Worm (Caenorhabditis elegans) whole organism, L4 larva: ENCODE results near the gene H12D21.10.

Experiments
- dmd-9 ChIP-seq: fragments of 200-800 bp; sonication (Bioruptor generic); IDR thresholded peaks from 2 replicates; pipeline ENCODE4 v1.3.6; 2022; ENCODE audit warnings: missing genetic modification reagents, missing genetic modification characterization, missing compliant biosample characterization
- jun-1 ChIP-seq: fragments of 150-350 bp; optimal IDR thresholded peaks from 2 replicates; lab custom pipeline; 2014; ENCODE audit warnings: missing biosample characterization, missing genetic modification reagents, missing genetic modification characterization

ce11 chrV:14947022-14947421 is 47.4 kb downstream of the H12D21.10 start, which contains the start of gene C30G7.4:
- no peak for TF ChIP-seq jun-1
- TF ChIP-seq dmd-9 (GFP tag; lab: Robert Waterston, UW) = no peak
